Fruit fly (Drosophila melanogaster) whole organism, embryonic: Measurements from ENCODE around the gene CG4297.

ENCODE experiments used
- ATbp ChIP-seq: fragments of 200-800 bp; sonication (Bioruptor generic); optimal IDR thresholded peaks from 2 replicates; lab custom pipeline; 2017; ENCODE audit warnings: missing biosample characterization, mild to moderate bottlenecking, missing genetic modification characterization, missing genetic modification reagents
- Ada2b ChIP-seq: fragments of 200-800 bp; sonication (Bioruptor generic); IDR thresholded peaks from 2 replicates; pipeline ENCODE4 v1.3.6; 2022; ENCODE audit warnings: missing biosample characterization, missing genetic modification characterization
- CG1024 ChIP-seq: fragments of 200-800 bp; sonication (Bioruptor generic); IDR thresholded peaks from 2 replicates; pipeline ENCODE4 v1.3.6; 2022; ENCODE audit warnings: missing biosample characterization, missing genetic modification characterization
- CG11560 ChIP-seq: fragments of 200-800 bp; sonication (Bioruptor generic); IDR thresholded peaks from 3 replicates; pipeline ENCODE4 v1.3.6; 2022; ENCODE audit warnings: missing biosample characterization, missing genetic modification characterization
- CG12071 ChIP-seq: fragments of 200-800 bp; sonication (Bioruptor generic); optimal IDR thresholded peaks from 3 replicates; lab custom pipeline; 2018; ENCODE audit warnings: missing biosample characterization, mild to moderate bottlenecking, missing genetic modification characterization
- CG12391 ChIP-seq: fragments of 200-800 bp; sonication (Bioruptor generic); optimal IDR thresholded peaks from 3 replicates; lab custom pipeline; 2018; ENCODE audit warnings: missing biosample characterization, mild to moderate bottlenecking, missing genetic modification characterization, moderate library complexity
- CG17568 ChIP-seq: fragments of 200-800 bp; sonication (Bioruptor generic); optimal IDR thresholded peaks from 2 replicates; lab custom pipeline; 2018; ENCODE audit warnings: missing biosample characterization, mild to moderate bottlenecking, missing genetic modification characterization, moderate library complexity
- CG2120 ChIP-seq: fragments of 200-800 bp; sonication (Bioruptor generic); optimal IDR thresholded peaks from 3 replicates; lab custom pipeline; 2016; ENCODE audit warnings: missing biosample characterization, missing genetic modification characterization
- CG30403 ChIP-seq: fragments of 200-800 bp; sonication (Bioruptor generic); optimal IDR thresholded peaks from 3 replicates; lab custom pipeline; 2016; ENCODE audit warnings: missing biosample characterization, missing genetic modification characterization
- CG30431 ChIP-seq: fragments of 200-800 bp; sonication (Bioruptor generic); optimal IDR thresholded peaks from 2 replicates; lab custom pipeline; 2017; ENCODE audit warnings: missing biosample characterization, missing genetic modification characterization
- CG3407 ChIP-seq: fragments of 200-800 bp; sonication (Bioruptor generic); optimal IDR thresholded peaks from 2 replicates; lab custom pipeline; 2018; ENCODE audit warnings: missing biosample characterization, mild to moderate bottlenecking, missing genetic modification characterization
- CG3838 ChIP-seq: fragments of 200-800 bp; sonication (Bioruptor generic); optimal IDR thresholded peaks from 3 replicates; lab custom pipeline; 2016; ENCODE audit warnings: missing biosample characterization, missing genetic modification characterization
- CG42726 ChIP-seq: fragments of 200-800 bp; sonication (Bioruptor generic); IDR thresholded peaks from 2 replicates; pipeline ENCODE4 v1.3.6; 2022; ENCODE audit warnings: missing biosample characterization, missing genetic modification characterization; ENCODE audit not compliant: partially characterized antibody
- CG4707 ChIP-seq: fragments of 200-800 bp; sonication (Bioruptor generic); optimal IDR thresholded peaks from 2 replicates; lab custom pipeline; 2018; ENCODE audit warnings: missing biosample characterization, mild to moderate bottlenecking, missing genetic modification characterization, moderate library complexity
- CG6689 ChIP-seq: fragments of 200-800 bp; sonication (Bioruptor generic); IDR thresholded peaks from 2 replicates; pipeline ENCODE4 v1.3.6; 2022; ENCODE audit warnings: missing biosample characterization, missing genetic modification characterization
- CG7745 ChIP-seq: fragments of 200-800 bp; sonication (Bioruptor generic); optimal IDR thresholded peaks from 2 replicates; lab custom pipeline; 2018; ENCODE audit warnings: missing biosample characterization, mild to moderate bottlenecking, missing genetic modification characterization, moderate library complexity
- CHES-1-like ChIP-seq: fragments of 200-800 bp; sonication (Bioruptor generic); optimal IDR thresholded peaks from 2 replicates; lab custom pipeline; 2016; ENCODE audit warnings: missing biosample characterization, missing genetic modification characterization
- D19B ChIP-seq: fragments of 200-800 bp; sonication (Bioruptor generic); optimal IDR thresholded peaks from 2 replicates; lab custom pipeline; 2017; ENCODE audit warnings: missing biosample characterization, mild to moderate bottlenecking, missing genetic modification characterization
- Deaf1 ChIP-seq: fragments of 200-800 bp; optimal IDR thresholded peaks from 3 replicates; lab custom pipeline; 2019; ENCODE audit warnings: missing biosample characterization, mild to moderate bottlenecking, missing genetic modification characterization, moderate library complexity
- Dp ChIP-seq: fragments of 200-800 bp; sonication (Bioruptor generic); optimal IDR thresholded peaks from 2 replicates; lab custom pipeline; 2018; ENCODE audit warnings: missing biosample characterization, mild to moderate bottlenecking, missing genetic modification characterization, moderate library complexity
- Hr3 ChIP-seq: fragments of 200-800 bp; sonication (Bioruptor generic); optimal IDR thresholded peaks from 3 replicates; lab custom pipeline; 2016; ENCODE audit warnings: missing biosample characterization, missing genetic modification characterization
- MBD-R2 ChIP-seq: fragments of 200-800 bp; sonication (Bioruptor generic); IDR thresholded peaks from 2 replicates; pipeline ENCODE4 v1.3.6; 2022; ENCODE audit warnings: missing biosample characterization, missing genetic modification characterization
- Mad ChIP-seq: fragments of 200-800 bp; sonication (Bioruptor generic); optimal IDR thresholded peaks from 2 replicates; lab custom pipeline; 2016; ENCODE audit warnings: missing biosample characterization, missing genetic modification characterization
- Meics ChIP-seq: fragments of 200-800 bp; sonication (Bioruptor generic); optimal IDR thresholded peaks from 2 replicates; lab custom pipeline; 2017; ENCODE audit warnings: missing biosample characterization, mild to moderate bottlenecking, missing genetic modification characterization
- Nf-YA ChIP-seq: fragments of 200-800 bp; sonication (Bioruptor generic); IDR thresholded peaks from 2 replicates; pipeline ENCODE4 v1.3.6; 2022; ENCODE audit warnings: missing biosample characterization, missing genetic modification characterization
- Optix ChIP-seq: fragments of 200-800 bp; sonication (Bioruptor generic); IDR thresholded peaks from 3 replicates; pipeline ENCODE4 v1.3.6; 2022; ENCODE audit warnings: missing biosample characterization, missing genetic modification characterization
- YL-1 ChIP-seq: fragments of 200-800 bp; sonication (Bioruptor generic); optimal IDR thresholded peaks from 3 replicates; lab custom pipeline; 2017; ENCODE audit warnings: missing biosample characterization, mild to moderate bottlenecking, missing genetic modification characterization
- aop ChIP-seq: fragments of 200-800 bp; sonication (Bioruptor generic); IDR thresholded peaks from 2 replicates; pipeline ENCODE4 v1.3.6; 2022; ENCODE audit warnings: missing biosample characterization, missing genetic modification characterization
- caup ChIP-seq: fragments of 200-800 bp; sonication (Bioruptor generic); optimal IDR thresholded peaks from 3 replicates; lab custom pipeline; 2017; ENCODE audit warnings: missing biosample characterization, mild to moderate bottlenecking, missing genetic modification characterization, moderate library complexity; ENCODE audit not compliant: severe bottlenecking
- chif ChIP-seq, 2 experiments: fragments of 200-800 bp; sonication (Bioruptor generic); optimal IDR thresholded peaks; 3 replicates each; lab custom pipeline; 2016; ENCODE audit warnings: missing biosample characterization in 2 of 2, missing genetic modification characterization in 2 of 2
- chinmo ChIP-seq: fragments of 200-800 bp; sonication (Bioruptor generic); IDR thresholded peaks from 4 replicates; pipeline ENCODE4 v1.3.6; 2022; ENCODE audit warnings: missing biosample characterization, missing genetic modification characterization; ENCODE audit not compliant: partially characterized antibody
- crol ChIP-seq: fragments of 200-800 bp; sonication (Bioruptor generic); IDR thresholded peaks from 2 replicates; pipeline ENCODE4 v1.3.6; 2022; ENCODE audit warnings: missing biosample characterization, missing genetic modification characterization
- dan ChIP-seq: fragments of 200-800 bp; sonication (Bioruptor generic); IDR thresholded peaks from 2 replicates; pipeline ENCODE4 v1.3.6; 2022; ENCODE audit warnings: missing biosample characterization, missing genetic modification characterization
- ems ChIP-seq: fragments of 200-800 bp; sonication (Bioruptor generic); optimal IDR thresholded peaks from 3 replicates; lab custom pipeline; 2016; ENCODE audit warnings: missing biosample characterization, missing genetic modification characterization
- fd96Cb ChIP-seq: fragments of 200-800 bp; sonication (Bioruptor generic); optimal IDR thresholded peaks from 2 replicates; lab custom pipeline; 2018; ENCODE audit warnings: missing biosample characterization, mild to moderate bottlenecking, missing genetic modification characterization, moderate library complexity
- ftz-f1 ChIP-seq: fragments of 200-800 bp; sonication (Bioruptor generic); optimal IDR thresholded peaks from 2 replicates; lab custom pipeline; 2016; ENCODE audit warnings: missing biosample characterization, missing genetic modification characterization
- fu2 ChIP-seq: fragments of 200-800 bp; sonication (Bioruptor generic); optimal IDR thresholded peaks from 2 replicates; lab custom pipeline; 2016; ENCODE audit warnings: missing biosample characterization, missing genetic modification characterization
- grn ChIP-seq: fragments of 200-800 bp; sonication (Bioruptor generic); optimal IDR thresholded peaks from 3 replicates; lab custom pipeline; 2017; ENCODE audit warnings: missing biosample characterization, missing genetic modification characterization
- gsb ChIP-seq: fragments of 200-800 bp; sonication (Bioruptor generic); IDR thresholded peaks from 2 replicates; pipeline ENCODE4 v1.3.6; 2022; ENCODE audit warnings: missing biosample characterization, missing genetic modification characterization
- nmo ChIP-seq: fragments of 200-800 bp; sonication (Bioruptor generic); optimal IDR thresholded peaks from 2 replicates; lab custom pipeline; 2018; ENCODE audit warnings: missing biosample characterization, mild to moderate bottlenecking, missing genetic modification characterization, moderate library complexity
- pnt ChIP-seq: fragments of 200-800 bp; sonication (Bioruptor generic); optimal IDR thresholded peaks from 3 replicates; lab custom pipeline; 2016; ENCODE audit warnings: missing biosample characterization, missing genetic modification characterization
- pum ChIP-seq: fragments of 200-800 bp; sonication (Bioruptor generic); optimal IDR thresholded peaks from 2 replicates; lab custom pipeline; 2016; ENCODE audit warnings: missing biosample characterization, missing genetic modification characterization
- run ChIP-seq: fragments of 200-800 bp; sonication (Bioruptor generic); optimal IDR thresholded peaks from 3 replicates; lab custom pipeline; 2018; ENCODE audit warnings: missing biosample characterization, mild to moderate bottlenecking, missing genetic modification characterization
- sd ChIP-seq: fragments of 200-800 bp; sonication (Bioruptor generic); optimal IDR thresholded peaks from 3 replicates; lab custom pipeline; 2018; ENCODE audit warnings: missing biosample characterization, mild to moderate bottlenecking, missing genetic modification characterization, moderate library complexity
- sens ChIP-seq: fragments of 200-800 bp; sonication (Bioruptor generic); peaks from one replicate; lab custom pipeline; 2016; ENCODE audit warnings: missing biosample characterization, missing genetic modification characterization
- seq ChIP-seq: fragments of 200-800 bp; sonication (Bioruptor generic); IDR thresholded peaks from 2 replicates; pipeline ENCODE4 v1.3.6; 2022; ENCODE audit warnings: missing biosample characterization, missing genetic modification characterization
- slp2 ChIP-seq: fragments of 200-800 bp; sonication (Bioruptor generic); optimal IDR thresholded peaks from 2 replicates; lab custom pipeline; 2016; ENCODE audit warnings: missing biosample characterization, missing genetic modification characterization
- sug ChIP-seq: fragments of 200-800 bp; optimal IDR thresholded peaks from 2 replicates; lab custom pipeline; 2019; ENCODE audit warnings: missing biosample characterization, mild to moderate bottlenecking, missing genetic modification characterization, moderate library complexity
- unpg ChIP-seq: fragments of 200-800 bp; sonication (Bioruptor generic); optimal IDR thresholded peaks from 3 replicates; lab custom pipeline; 2018; ENCODE audit warnings: missing biosample characterization, mild to moderate bottlenecking, missing genetic modification characterization, moderate library complexity

Gene CG4297

DNA sequence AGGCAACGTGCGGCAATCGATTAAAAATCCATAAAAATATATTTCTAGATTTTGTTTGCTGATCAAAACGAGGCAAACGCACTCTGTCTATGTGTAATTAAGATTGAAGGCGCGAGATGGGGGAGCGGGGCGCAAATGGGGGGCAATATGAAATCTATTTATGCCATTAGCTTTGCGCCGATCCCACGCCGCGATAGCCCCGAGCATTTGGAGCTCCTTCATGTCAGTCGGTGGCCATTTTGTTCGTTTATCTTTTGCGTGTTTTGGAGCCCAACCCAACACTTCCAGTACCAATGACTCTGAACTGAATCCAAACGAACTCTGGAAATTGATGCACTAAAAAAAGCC is 26.4 kb upstream of the CG4297 start (continued):
- TF ChIP-seq CG3838 (GFP tag; lab: Kevin White, UChicago) = no peak
- no peak for TF ChIP-seq CG12391 (tag; lab: Kevin White, UChicago)
- no peak for TF ChIP-seq ftz-f1
- no peak for TF ChIP-seq CG12071 (GFP tag; lab: Kevin White, UChicago)
- no peak for TF ChIP-seq Ada2b (GFP tag; lab: Robert Waterston, UW)
- TF ChIP-seq Nf-YA (GFP tag; lab: Robert Waterston, UW) = 0 out of 2 replicates have a peak, but pooled peaks have one; percentile 11
- TF ChIP-seq ems (GFP tag; lab: Kevin White, UChicago) = no peak
- no peak for TF ChIP-seq slp2
- TF ChIP-seq Hr3 (GFP tag; lab: Kevin White, UChicago) = no peak
- no peak for TF ChIP-seq aop (GFP tag; lab: Robert Waterston, UW)
- peak; percentile 55; the same call in 1 of the 4 replicates for TF ChIP-seq chinmo (GFP tag; lab: Robert Waterston, UW)
- TF ChIP-seq dan (GFP tag; lab: Robert Waterston, UW) = no peak
- TF ChIP-seq CG1024 (GFP tag; lab: Robert Waterston, UW) = no peak
- no peak for TF ChIP-seq CG4707
- TF ChIP-seq fd96Cb (tag; lab: Kevin White, UChicago) = no peak
- no peak for TF ChIP-seq pnt (GFP tag; lab: Kevin White, UChicago)
- TF ChIP-seq chif (GFP tag; optimal IDR thresholded peaks at IDR 0.05; lab: Kevin White, UChicago) = no peak
- no peak for TF ChIP-seq CG17568 (GFP tag; lab: Kevin White, UChicago)
- TF ChIP-seq grn (GFP tag; lab: Kevin White, UChicago) = peak; percentile 90
- TF ChIP-seq crol = peak; percentile 74
- TF ChIP-seq, all 482 proteins: peak for 7

DNA sequence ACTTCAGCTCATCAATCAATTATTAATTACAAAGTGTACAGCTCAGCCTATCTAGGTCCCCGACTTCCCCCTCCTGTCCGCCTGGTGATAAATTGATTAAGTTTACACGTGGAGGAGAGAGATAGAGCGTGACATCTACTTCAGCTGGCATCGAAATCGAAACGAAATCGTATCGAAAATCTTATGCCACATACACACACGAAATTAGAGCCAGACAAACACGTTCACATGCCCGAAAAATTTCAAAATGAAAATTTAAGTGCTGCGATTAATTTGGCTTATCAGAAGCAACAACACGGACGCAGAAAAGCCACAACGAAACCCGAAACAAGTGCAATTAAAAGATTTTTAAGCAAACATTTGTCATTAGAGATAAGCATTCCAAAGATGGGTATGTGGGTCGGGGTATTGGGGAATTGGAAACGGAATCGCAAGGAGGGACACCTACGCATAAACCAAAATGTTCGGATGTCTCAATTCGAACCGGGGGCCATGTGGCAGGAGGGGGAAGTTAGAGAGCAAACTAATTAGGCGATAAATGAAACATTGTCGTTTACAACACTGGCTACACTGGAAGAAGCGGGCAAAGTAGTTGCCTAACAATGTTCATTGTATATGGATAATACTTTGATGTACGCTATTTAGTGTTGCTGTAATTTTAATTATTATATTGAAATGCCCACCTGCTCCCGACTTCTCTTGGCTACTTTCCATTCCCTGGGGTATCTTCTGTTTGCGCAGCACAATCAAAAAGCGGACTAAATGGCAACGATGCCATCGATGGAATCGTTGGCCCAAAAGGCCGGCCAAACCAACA is 25.9 kb upstream of the CG4297 start:
- TF ChIP-seq chif (GFP tag; optimal IDR thresholded peaks at IDR 0.05; lab: Kevin White, UChicago) = peak in 1 of 2 experiments; percentile 19
- TF ChIP-seq nmo = peak; percentile 8
- no peak for TF ChIP-seq gsb (GFP tag; lab: Robert Waterston, UW)
- no peak for TF ChIP-seq seq (GFP tag; lab: Robert Waterston, UW)
- TF ChIP-seq sens (GFP tag; lab: Kevin White, UChicago) = peak; percentile 77
- peak; percentile 23 for TF ChIP-seq ATbp (GFP tag; lab: Kevin White, UChicago)
- TF ChIP-seq CG3407 (GFP tag; lab: Kevin White, UChicago) = no peak
- TF ChIP-seq CG42726 = no peak
- TF ChIP-seq run (tag; lab: Kevin White, UChicago) = no peak
- no peak for TF ChIP-seq YL-1 (GFP tag; lab: Kevin White, UChicago)
- no peak for TF ChIP-seq fu2
- 0 out of 2 replicates have a peak, but pooled peaks have one; percentile 36 for TF ChIP-seq CG6689 (GFP tag; lab: Robert Waterston, UW)
- TF ChIP-seq CG30403 (GFP tag; lab: Kevin White, UChicago) = peak; percentile 11
- peak; percentile 48 for TF ChIP-seq sd
- TF ChIP-seq Dp (GFP tag; lab: Kevin White, UChicago) = no peak
- peak; percentile 31 for TF ChIP-seq sug (tag; lab: Kevin White, UChicago)
- TF ChIP-seq CG7745 (tag; lab: Kevin White, UChicago) = peak; percentile 75
- no peak for TF ChIP-seq CG11560 (tag; lab: Robert Waterston, UW)
- peak; percentile 2 for TF ChIP-seq caup (GFP tag; lab: Kevin White, UChicago)
- TF ChIP-seq Meics = no peak
- no peak for TF ChIP-seq pum (GFP tag; lab: Kevin White, UChicago)
- TF ChIP-seq Mad (GFP tag; lab: Kevin White, UChicago) = peak; percentile 13
- TF ChIP-seq CG2120 (GFP tag; lab: Kevin White, UChicago) = peak; percentile 30
- no peak for TF ChIP-seq CHES-1-like
- no peak for TF ChIP-seq CG30431
- TF ChIP-seq MBD-R2 (GFP tag; lab: Robert Waterston, UW) = 0 out of 2 replicates have a peak, but pooled peaks have one; percentile 10
- TF ChIP-seq Optix (GFP tag; lab: Robert Waterston, UW) = 0 out of 3 replicates have a peak, but pooled peaks have one; percentile 23
- TF ChIP-seq D19B (GFP tag; lab: Kevin White, UChicago) = no peak
- TF ChIP-seq unpg (GFP tag; lab: Kevin White, UChicago) = no peak
- TF ChIP-seq Deaf1 (tag; lab: Kevin White, UChicago) = no peak
